Worm (Caenorhabditis elegans) whole organism, L2 larva: ENCODE data around the gene Y62H9A.7.
A peak's percentile ranks its signal among the peaks of the same experiment; 100 is the strongest.

Source experiments
- C34F6.9 ChIP-seq: fragments of 150-350 bp; optimal IDR thresholded peaks from 2 replicates; lab custom pipeline; 2014; ENCODE audit warnings: missing biosample characterization, missing genetic modification characterization
- F13H6.1 ChIP-seq: sonication (generic microtip); optimal IDR thresholded peaks from 2 replicates; lab custom pipeline; 2016; ENCODE audit warnings: missing genetic modification characterization, missing compliant biosample characterization
- R02D3.7 ChIP-seq: fragments of 150-350 bp; optimal IDR thresholded peaks from 2 replicates; lab custom pipeline; 2014; ENCODE audit warnings: missing biosample characterization, missing genetic modification characterization
- ZK546.5 ChIP-seq: sonication (generic microtip); optimal IDR thresholded peaks from 2 replicates; lab custom pipeline; 2017; ENCODE audit warnings: missing biosample characterization, missing genetic modification characterization
- alr-1 ChIP-seq: fragments of 150-350 bp; optimal IDR thresholded peaks from 2 replicates; lab custom pipeline; 2014; ENCODE audit warnings: missing biosample characterization, missing genetic modification characterization
- aly-2 ChIP-seq: fragments of 150-350 bp; optimal IDR thresholded peaks from 2 replicates; lab custom pipeline; 2014; ENCODE audit warnings: missing biosample characterization, missing genetic modification characterization
- blmp-1 ChIP-seq: sonication (generic microtip); optimal IDR thresholded peaks from 2 replicates; lab custom pipeline; 2017; ENCODE audit warnings: missing genetic modification characterization, mild to moderate bottlenecking, missing compliant biosample characterization, antibody characterized with exemption, moderate library complexity; ENCODE audit not compliant: insufficient read depth
- ceh-16 ChIP-seq: fragments of 150-350 bp; optimal IDR thresholded peaks from 2 replicates; lab custom pipeline; 2014; ENCODE audit warnings: missing biosample characterization, missing genetic modification characterization
- crh-2 ChIP-seq: sonication (generic microtip); optimal IDR thresholded peaks from 2 replicates; lab custom pipeline; 2017; ENCODE audit warnings: missing biosample characterization, missing genetic modification characterization
- dmd-4 ChIP-seq: sonication (generic microtip); optimal IDR thresholded peaks from 2 replicates; lab custom pipeline; 2017; ENCODE audit warnings: missing biosample characterization, missing genetic modification characterization
- egl-27 ChIP-seq: sonication (generic microtip); optimal IDR thresholded peaks from 3 replicates; lab custom pipeline; 2017; ENCODE audit warnings: missing biosample characterization, missing genetic modification reagents, missing genetic modification characterization
- elt-1 ChIP-seq: fragments of 150-350 bp; optimal IDR thresholded peaks from 2 replicates; lab custom pipeline; 2014; ENCODE audit warnings: missing biosample characterization, missing genetic modification characterization
- elt-3 ChIP-seq: sonication (generic microtip); optimal IDR thresholded peaks from 2 replicates; lab custom pipeline; 2017; ENCODE audit warnings: missing biosample characterization, missing genetic modification characterization
- fos-1 ChIP-seq: fragments of 150-350 bp; optimal IDR thresholded peaks from 2 replicates; lab custom pipeline; 2014; ENCODE audit warnings: missing biosample characterization, missing genetic modification characterization
- gmeb-1 ChIP-seq: fragments of 150-350 bp; optimal IDR thresholded peaks from 2 replicates; lab custom pipeline; 2014; ENCODE audit warnings: missing biosample characterization, missing genetic modification characterization
- lin-11 ChIP-seq: fragments of 150-350 bp; sonication (generic microtip); optimal IDR thresholded peaks from 2 replicates; lab custom pipeline; 2014; ENCODE audit warnings: missing biosample characterization, missing genetic modification characterization, inconsistent platforms, mixed read lengths
- lin-13 ChIP-seq: fragments of 150-350 bp; optimal IDR thresholded peaks from 2 replicates; lab custom pipeline; 2014; ENCODE audit warnings: missing biosample characterization, missing genetic modification reagents, missing genetic modification characterization
- lin-39 ChIP-seq: fragments of 150-350 bp; optimal IDR thresholded peaks from 2 replicates; lab custom pipeline; 2014; ENCODE audit warnings: missing biosample characterization, missing genetic modification reagents, missing genetic modification characterization
- lsy-2 ChIP-seq, 2 experiments: fragments of 150-350 bp in 1 of 2; sonication (generic microtip) in 1 of 2; optimal IDR thresholded peaks; 2 replicates each; lab custom pipeline; 2014 to 2017; ENCODE audit warnings: missing biosample characterization in 2 of 2, missing genetic modification characterization in 2 of 2
- mab-5 ChIP-seq: fragments of 150-350 bp; optimal IDR thresholded peaks from 2 replicates; lab custom pipeline; 2014; ENCODE audit warnings: missing biosample characterization, missing genetic modification characterization
- mbf-1 ChIP-seq: sonication (generic microtip); optimal IDR thresholded peaks from 2 replicates; lab custom pipeline; 2017; ENCODE audit warnings: missing biosample characterization, missing genetic modification characterization
- mdl-1 ChIP-seq, 2 experiments: fragments of 150-350 bp in 1 of 2; sonication (generic microtip) in 1 of 2; optimal IDR thresholded peaks; 2 replicates each; lab custom pipeline; 2017; ENCODE audit warnings: missing biosample characterization in 2 of 2, missing genetic modification characterization in 2 of 2
- nhr-10 ChIP-seq: sonication (generic microtip); optimal IDR thresholded peaks from 2 replicates; lab custom pipeline; 2017; ENCODE audit warnings: missing biosample characterization, missing genetic modification characterization
- nhr-11 ChIP-seq: fragments of 150-350 bp; optimal IDR thresholded peaks from 2 replicates; lab custom pipeline; 2014; ENCODE audit warnings: missing biosample characterization, missing genetic modification characterization
- nhr-12 ChIP-seq: fragments of 150-350 bp; optimal IDR thresholded peaks from 2 replicates; lab custom pipeline; 2014; ENCODE audit warnings: missing biosample characterization, missing genetic modification characterization
- nhr-129 ChIP-seq: fragments of 150-350 bp; optimal IDR thresholded peaks from 2 replicates; lab custom pipeline; 2014; ENCODE audit warnings: missing biosample characterization, missing genetic modification characterization
- nhr-21 ChIP-seq: fragments of 150-350 bp; optimal IDR thresholded peaks from 2 replicates; lab custom pipeline; 2014; ENCODE audit warnings: missing biosample characterization, missing genetic modification characterization
- nhr-6 ChIP-seq: fragments of 150-350 bp; optimal IDR thresholded peaks from 2 replicates; lab custom pipeline; 2014; ENCODE audit warnings: missing biosample characterization, missing genetic modification characterization
- nhr-77 ChIP-seq: fragments of 150-350 bp; optimal IDR thresholded peaks from 2 replicates; lab custom pipeline; 2014; ENCODE audit warnings: missing biosample characterization, missing genetic modification characterization
- peb-1 ChIP-seq: fragments of 150-350 bp; optimal IDR thresholded peaks from 2 replicates; lab custom pipeline; 2014; ENCODE audit warnings: missing biosample characterization, missing genetic modification characterization
- sem-4 ChIP-seq: fragments of 150-350 bp; optimal IDR thresholded peaks from 2 replicates; lab custom pipeline; 2014; ENCODE audit warnings: missing biosample characterization, missing genetic modification reagents, missing genetic modification characterization
- sma-3 ChIP-seq: sonication (generic microtip); optimal IDR thresholded peaks from 2 replicates; lab custom pipeline; 2016; ENCODE audit warnings: missing genetic modification reagents, missing genetic modification characterization, missing compliant biosample characterization
- sma-9 ChIP-seq, 2 experiments: fragments of 150-350 bp in 1 of 2; sonication (generic microtip) in 1 of 2; optimal IDR thresholded peaks; 2 replicates each; lab custom pipeline; 2014 to 2016; ENCODE audit warnings: missing genetic modification characterization in 2 of 2, mild to moderate bottlenecking in 1 of 2, missing biosample characterization in 1 of 2, missing compliant biosample characterization in 1 of 2, missing genetic modification reagents in 1 of 2, moderate library complexity in 1 of 2
- snpc-4 ChIP-seq: fragments of 150-350 bp; optimal IDR thresholded peaks from 2 replicates; lab custom pipeline; 2014; ENCODE audit warnings: missing biosample characterization, missing genetic modification characterization
- unc-39 ChIP-seq: fragments of 150-350 bp; optimal IDR thresholded peaks from 2 replicates; lab custom pipeline; 2014; ENCODE audit warnings: missing biosample characterization, missing genetic modification characterization
- unc-55 ChIP-seq: fragments of 150-350 bp; sonication (generic microtip); optimal IDR thresholded peaks from 3 replicates; lab custom pipeline; 2014; ENCODE audit warnings: missing biosample characterization, missing genetic modification reagents, missing genetic modification characterization
- zag-1 ChIP-seq: fragments of 150-350 bp; optimal IDR thresholded peaks from 2 replicates; lab custom pipeline; 2014; ENCODE audit warnings: missing biosample characterization, missing genetic modification characterization
- ztf-4 ChIP-seq: fragments of 150-350 bp; optimal IDR thresholded peaks from 2 replicates; lab custom pipeline; 2014; ENCODE audit warnings: missing biosample characterization, missing genetic modification characterization

Gene Y62H9A.7

ce11 chrX:11885577-11885976 lies at the start of gene Y62H9A.7:
Y62H9A.7 (minus strand) TSS chrX:11885677.
- TF ChIP-seq nhr-11 (tag; lab: Kevin White, UChicago) (no peak), nhr-12 (tag; lab: Kevin White, UChicago) (no peak), ZK546.5 (no peak), alr-1 (no peak), aly-2 (no peak), gmeb-1 (tag; lab: Kevin White, UChicago) (no peak), nhr-21 (no peak)

- TF ChIP-seq nhr-11 (tag; lab: Kevin White, UChicago) (no peak), unc-55 (GFP tag; lab: Kevin White, UChicago) (peak; percentile 48), lsy-2 (tag; optimal IDR thresholded peaks at IDR 0.05; lab: Kevin White, UChicago) (peak in 1 of 2 experiments; percentile 24), peb-1 (tag; lab: Kevin White, UChicago) (no peak), crh-2 (tag; lab: Kevin White, UChicago) (peak; percentile 26), nhr-21 (peak; percentile 36), mdl-1 (tag; optimal IDR thresholded peaks at IDR 0.05; lab: Kevin White, UChicago) (peak in 1 of 2 experiments; percentile 4), nhr-129 (tag; lab: Kevin White, UChicago) (peak; percentile 58), sma-3 (peak; percentile 36), nhr-77 (no peak), fos-1 (tag; lab: Kevin White, UChicago) (peak; percentile 21), gmeb-1 (tag; lab: Kevin White, UChicago) (no peak), snpc-4 (tag; lab: Kevin White, UChicago) (no peak), egl-27 (tag; lab: Kevin White, UChicago) (peak; percentile 20), lin-11 (tag; lab: Kevin White, UChicago) (peak; percentile 43), sma-9 (GFP tag; optimal IDR thresholded peaks at IDR 0.05; lab: Kevin White, UChicago) (peak; percentile 60), sma-9 (tag; optimal IDR thresholded peaks at IDR 0.05; lab: Kevin White, UChicago) (no peak), F13H6.1 (tag; lab: Kevin White, UChicago) (peak; percentile 30), C34F6.9 (tag; lab: Kevin White, UChicago) (peak; percentile 7), unc-39 (tag; lab: Kevin White, UChicago) (no peak), lin-13 (GFP tag; lab: Kevin White, UChicago) (peak; percentile 53), zag-1 (peak; percentile 27)
Measured at ce11 chrX:11934933-11935332, 49.5 kb upstream of the Y62H9A.7 start.

ce11 chrX:11933547-11933946 lies 48.1 kb upstream of the Y62H9A.7 start:
- TF ChIP-seq ZK546.5: no peak
- TF ChIP-seq elt-3 (tag; lab: Kevin White, UChicago): no peak
- no peak for TF ChIP-seq lin-39 (tag; lab: Kevin White, UChicago)
- TF ChIP-seq lsy-2 (tag; optimal IDR thresholded peaks at IDR 0.05; lab: Kevin White, UChicago): no peak
- TF ChIP-seq unc-39 (tag; lab: Kevin White, UChicago): no peak
- no peak for TF ChIP-seq sem-4 (tag; lab: Kevin White, UChicago)
- no peak for TF ChIP-seq snpc-4 (tag; lab: Kevin White, UChicago)
- no peak for TF ChIP-seq R02D3.7 (tag; lab: Kevin White, UChicago)
- no peak for TF ChIP-seq nhr-11 (tag; lab: Kevin White, UChicago)
- no peak for TF ChIP-seq gmeb-1 (tag; lab: Kevin White, UChicago)
- TF ChIP-seq nhr-77: no peak

ce11 chrX:11931559-11931958 lies 46.1 kb upstream of the Y62H9A.7 start, which contains the start of gene dot-1.4:
dot-1.4 (minus strand) TSS chrX:11931659.
- TF ChIP-seq aly-2 (no peak), ceh-16 (no peak), zag-1 (no peak), nhr-10 (no peak), elt-1 (tag; lab: Kevin White, UChicago) (no peak), mab-5 (tag; lab: Kevin White, UChicago) (no peak), lin-13 (GFP tag; lab: Kevin White, UChicago) (no peak), fos-1 (tag; lab: Kevin White, UChicago) (no peak), egl-27 (tag; lab: Kevin White, UChicago) (no peak), dmd-4 (tag; lab: Kevin White, UChicago) (no peak), nhr-6 (tag; lab: Kevin White, UChicago) (no peak), gmeb-1 (tag; lab: Kevin White, UChicago) (no peak), snpc-4 (tag; lab: Kevin White, UChicago) (no peak), mbf-1 (tag; lab: Kevin White, UChicago) (no peak), R02D3.7 (tag; lab: Kevin White, UChicago) (no peak), ztf-4 (tag; lab: Kevin White, UChicago) (no peak), blmp-1 (tag; lab: Kevin White, UChicago) (no peak), lin-11 (tag; lab: Kevin White, UChicago) (no peak)
